Fruit fly (Drosophila melanogaster) whole organism, prepupa: ENCODE measurements around the gene pbl.

Source experiments
- Blimp-1 ChIP-seq: fragments of 200-800 bp; sonication (Bioruptor generic); optimal IDR thresholded peaks from 3 replicates; lab custom pipeline; 2017; ENCODE audit warnings: missing biosample characterization, missing genetic modification characterization, mild to moderate bottlenecking, moderate library complexity, missing genetic modification reagents
- CG6276 ChIP-seq: fragments of 200-800 bp; sonication (Bioruptor generic); optimal IDR thresholded peaks from 2 replicates; lab custom pipeline; 2017; ENCODE audit warnings: missing biosample characterization, mild to moderate bottlenecking, missing genetic modification characterization
- CG6854 ChIP-seq: fragments of 200-800 bp; sonication (Bioruptor generic); optimal IDR thresholded peaks from 2 replicates; lab custom pipeline; 2017; ENCODE audit warnings: missing biosample characterization, mild to moderate bottlenecking, missing genetic modification characterization
- Eip75B ChIP-seq: fragments of 200-800 bp; sonication (Bioruptor generic); optimal IDR thresholded peaks from 3 replicates; lab custom pipeline; 2016; ENCODE audit warnings: missing biosample characterization, missing genetic modification characterization
- Hr39 ChIP-seq: fragments of 200-800 bp; sonication (Bioruptor generic); optimal IDR thresholded peaks from 2 replicates; lab custom pipeline; 2016; ENCODE audit warnings: missing biosample characterization, missing genetic modification characterization
- Lpt ChIP-seq: fragments of 200-800 bp; sonication (Bioruptor generic); optimal IDR thresholded peaks from 3 replicates; lab custom pipeline; 2016; ENCODE audit warnings: missing biosample characterization, missing genetic modification characterization
- OdsH ChIP-seq: fragments of 200-800 bp; sonication (Bioruptor generic); optimal IDR thresholded peaks from 3 replicates; lab custom pipeline; 2016; ENCODE audit warnings: missing biosample characterization, missing genetic modification characterization
- achi ChIP-seq: fragments of 200-800 bp; sonication (Bioruptor generic); optimal IDR thresholded peaks from 3 replicates; lab custom pipeline; 2016; ENCODE audit warnings: missing biosample characterization, missing genetic modification characterization
- dsx ChIP-seq: fragments of 200-800 bp; optimal IDR thresholded peaks from 3 replicates; lab custom pipeline; 2019; ENCODE audit warnings: missing biosample characterization, mild to moderate bottlenecking, missing genetic modification characterization, moderate library complexity; ENCODE audit not compliant: poor library complexity, severe bottlenecking
- fd85E ChIP-seq: fragments of 200-800 bp; sonication (Bioruptor generic); optimal IDR thresholded peaks from 3 replicates; lab custom pipeline; 2016; ENCODE audit warnings: missing biosample characterization, missing genetic modification characterization
- net ChIP-seq: fragments of 200-800 bp; sonication (Bioruptor generic); optimal IDR thresholded peaks from 3 replicates; lab custom pipeline; 2016; ENCODE audit warnings: missing biosample characterization, missing genetic modification characterization

dm6 chr3L:7909695-7910463 is 1.9 kb downstream of the pbl start:
- no peak for TF ChIP-seq CG6854 (GFP tag; lab: Kevin White, UChicago)
- no peak for TF ChIP-seq Hr39 (GFP tag; lab: Kevin White, UChicago)
- no peak for TF ChIP-seq fd85E (GFP tag; lab: Kevin White, UChicago)
- TF ChIP-seq Blimp-1 (GFP tag; lab: Kevin White, UChicago): no peak
- TF ChIP-seq Eip75B: no peak
- TF ChIP-seq Lpt (GFP tag; lab: Kevin White, UChicago): no peak
- no peak for TF ChIP-seq CG6276 (GFP tag; lab: Kevin White, UChicago)
- TF ChIP-seq dsx (GFP tag; lab: Kevin White, UChicago): no peak
- TF ChIP-seq achi (GFP tag; lab: Kevin White, UChicago): no peak
- no peak for TF ChIP-seq net (GFP tag; lab: Kevin White, UChicago)
- no peak for TF ChIP-seq OdsH
